Worm (Caenorhabditis elegans): ENCODE measurements around the gene F28H7.3.
A peak's percentile ranks its signal among the peaks of the same experiment; 100 is the strongest.

Gene F28H7.3

ce11 chrV:10713704-10714239 lies 36.8 kb downstream of the F28H7.3 start:
- TF ChIP-seq elt-2 (tag; optimal IDR thresholded peaks at IDR 0.05) (peak; percentile 61), pqm-1 (tag; optimal IDR thresholded peaks at IDR 0.05) (peak; percentile 27), nhr-77 (tag; optimal IDR thresholded peaks at IDR 0.05) (no peak), nfya-1 (tag; optimal IDR thresholded peaks at IDR 0.05; ENCODE audit: insufficient read depth) (no peak), jun-1 (tag; optimal IDR thresholded peaks at IDR 0.05) (peak; percentile 32), fkh-2 (tag; optimal IDR thresholded peaks at IDR 0.05) (no peak), zag-1 (tag; optimal IDR thresholded peaks at IDR 0.05) (no peak), skn-1 (tag; optimal IDR thresholded peaks at IDR 0.05) (no peak), elt-1 (tag; optimal IDR thresholded peaks at IDR 0.05) (no peak), nhr-25 (tag; optimal IDR thresholded peaks at IDR 0.05) (no peak), egl-27 (tag; optimal IDR thresholded peaks at IDR 0.05) (no peak), sea-2 (GFP tag; optimal IDR thresholded peaks at IDR 0.05) (no peak), ztf-11 (tag; optimal IDR thresholded peaks at IDR 0.05) (no peak), lsy-12 (tag; optimal IDR thresholded peaks at IDR 0.05) (no peak), ceh-82 (tag; optimal IDR thresholded peaks at IDR 0.05) (no peak)

- TF ChIP-seq fkh-10 (GFP tag; optimal IDR thresholded peaks at IDR 0.05), result no peak
- TF ChIP-seq nhr-43 (tag; optimal IDR thresholded peaks at IDR 0.05; ENCODE audit: poor library complexity, severe bottlenecking), result peak; percentile 31
- peak; percentile 3 for TF ChIP-seq nhr-23 (tag; optimal IDR thresholded peaks at IDR 0.05)
Observed at ce11 chrV:10712608-10712900, 38.0 kb downstream of the F28H7.3 start.

- peak; percentile 17 for TF ChIP-seq nhr-25 (tag; optimal IDR thresholded peaks at IDR 0.05)
- TF ChIP-seq aly-2 (tag; optimal IDR thresholded peaks at IDR 0.05), result peak; percentile 55
- peak; percentile 9 for TF ChIP-seq unc-62 (GFP tag; optimal IDR thresholded peaks at IDR 0.05)
- no peak for TF ChIP-seq fkh-10 (GFP tag; optimal IDR thresholded peaks at IDR 0.05)
- TF ChIP-seq lsy-12 (tag; optimal IDR thresholded peaks at IDR 0.05), result peak; percentile 28
- TF ChIP-seq pha-4 (tag; optimal IDR thresholded peaks at IDR 0.05), result no peak
- no peak for TF ChIP-seq eor-1 (tag; optimal IDR thresholded peaks at IDR 0.05)
- peak; percentile 35 for TF ChIP-seq nhr-23 (tag; optimal IDR thresholded peaks at IDR 0.05)
- peak; percentile 34 for TF ChIP-seq nhr-43 (tag; optimal IDR thresholded peaks at IDR 0.05; ENCODE audit: poor library complexity, severe bottlenecking)
Observed at ce11 chrV:10711829-10712607, 38.6 kb downstream of the F28H7.3 start.

- TF ChIP-seq pqm-1 (tag; optimal IDR thresholded peaks at IDR 0.05), result peak; percentile 73
- TF ChIP-seq elt-2 (tag; optimal IDR thresholded peaks at IDR 0.05), result peak; percentile 61
- no peak for TF ChIP-seq hmg-11 (tag; optimal IDR thresholded peaks at IDR 0.05)
- no peak for TF ChIP-seq lsy-12 (tag; optimal IDR thresholded peaks at IDR 0.05)
- TF ChIP-seq pha-4 (tag; optimal IDR thresholded peaks at IDR 0.05), result peak; percentile 12
Observed at ce11 chrV:10711004-10711403, 39.6 kb downstream of the F28H7.3 start.

- TF ChIP-seq skn-1 (tag; optimal IDR thresholded peaks at IDR 0.05) (no peak), unc-39 (tag; optimal IDR thresholded peaks at IDR 0.05) (no peak), nhr-12 (tag; optimal IDR thresholded peaks at IDR 0.05) (no peak), snpc-4 (tag; optimal IDR thresholded peaks at IDR 0.05) (no peak), R02D3.7 (tag; optimal IDR thresholded peaks at IDR 0.05) (no peak), nhr-77 (tag; optimal IDR thresholded peaks at IDR 0.05) (no peak), ama-1 (optimal IDR thresholded peaks at IDR 0.05) (no peak), ztf-11 (tag; optimal IDR thresholded peaks at IDR 0.05) (no peak), ceh-28 (tag; optimal IDR thresholded peaks at IDR 0.05) (no peak), ceh-16 (tag; optimal IDR thresholded peaks at IDR 0.05) (no peak), egl-27 (tag; optimal IDR thresholded peaks at IDR 0.05) (no peak)
Observed at ce11 chrV:10709385-10709784, 41.2 kb downstream of the F28H7.3 start.

- TF ChIP-seq elt-3 (tag; optimal IDR thresholded peaks at IDR 0.05), result no peak
- TF ChIP-seq nhr-237 (tag; optimal IDR thresholded peaks at IDR 0.05), result no peak
- no peak for TF ChIP-seq lin-39 (tag; optimal IDR thresholded peaks at IDR 0.05)
- TF ChIP-seq hmg-11 (tag; optimal IDR thresholded peaks at IDR 0.05), result no peak
- no peak for TF ChIP-seq unc-62 (GFP tag; optimal IDR thresholded peaks at IDR 0.05)
- TF ChIP-seq egl-5 (tag; optimal IDR thresholded peaks at IDR 0.05), result no peak
- no peak for TF ChIP-seq pqm-1 (tag; optimal IDR thresholded peaks at IDR 0.05)
- TF ChIP-seq R02D3.7 (tag; optimal IDR thresholded peaks at IDR 0.05), result no peak
- TF ChIP-seq fkh-10 (GFP tag; optimal IDR thresholded peaks at IDR 0.05), result no peak
- TF ChIP-seq elt-1 (tag; optimal IDR thresholded peaks at IDR 0.05), result no peak
- no peak for TF ChIP-seq zag-1 (tag; optimal IDR thresholded peaks at IDR 0.05)
- no peak for TF ChIP-seq ceh-16 (tag; optimal IDR thresholded peaks at IDR 0.05)
- no peak for TF ChIP-seq fkh-2 (tag; optimal IDR thresholded peaks at IDR 0.05)
- no peak for TF ChIP-seq mdl-1 (tag; optimal IDR thresholded peaks at IDR 0.05)
- no peak for TF ChIP-seq nhr-11 (tag; optimal IDR thresholded peaks at IDR 0.05)
Observed at ce11 chrV:10708346-10708745, 42.2 kb downstream of the F28H7.3 start.

Measured in whole organism, L3 larva.